Worm (Caenorhabditis elegans) whole organism, L1 larva: ENCODE measurements around the gene lgc-53.
A peak's percentile ranks its signal among the peaks of the same experiment; 100 is the strongest.

Experiments
- blmp-1 ChIP-seq: fragments of 150-350 bp; optimal IDR thresholded peaks from 2 replicates; lab custom pipeline; 2014; ENCODE audit warnings: missing biosample characterization, missing genetic modification characterization
- ceh-82 ChIP-seq, 3 experiments: fragments of 150-350 bp in 1 of 3; sonication (generic microtip) in 2 of 3; optimal IDR thresholded peaks; 2 replicates each; lab custom pipeline; 2014 to 2017; ENCODE audit warnings: missing biosample characterization in 3 of 3, missing genetic modification characterization in 3 of 3
- ceh-90 ChIP-seq: sonication (generic microtip); optimal IDR thresholded peaks from 2 replicates; lab custom pipeline; 2016; ENCODE audit warnings: missing genetic modification characterization, missing compliant biosample characterization
- ces-1 ChIP-seq: fragments of 150-350 bp; optimal IDR thresholded peaks from 2 replicates; lab custom pipeline; 2014; ENCODE audit warnings: missing biosample characterization, missing genetic modification reagents, missing genetic modification characterization
- dpl-1 ChIP-seq, 3 experiments: fragments of 150-350 bp in 2 of 3; sonication (generic microtip) in 1 of 3; optimal IDR thresholded peaks; 2 replicates each; lab custom pipeline; 2014 to 2017; ENCODE audit warnings: missing biosample characterization in 3 of 3, missing genetic modification characterization in 3 of 3, missing genetic modification reagents in 3 of 3
- dsc-1 ChIP-seq: sonication (generic microtip); optimal IDR thresholded peaks from 2 replicates; lab custom pipeline; 2016; ENCODE audit warnings: mild to moderate bottlenecking, missing genetic modification characterization, missing compliant biosample characterization
- efl-1 ChIP-seq, 4 experiments: fragments of 150-350 bp; optimal IDR thresholded peaks in 3 of 4; peaks in 1 of 4; 1 replicate in 1 of 4; 2 replicates in 3 of 4; lab custom pipeline; 2014; ENCODE audit warnings: missing biosample characterization in 2 of 4, missing genetic modification characterization in 2 of 4, missing genetic modification reagents in 2 of 4
- egl-13 ChIP-seq: sonication (generic microtip); optimal IDR thresholded peaks from 2 replicates; lab custom pipeline; 2016; ENCODE audit warnings: missing genotype, missing genetic modification reagents, missing genetic modification characterization, missing compliant biosample characterization
- fkh-4 ChIP-seq: sonication (generic microtip); optimal IDR thresholded peaks from 2 replicates; lab custom pipeline; 2016; ENCODE audit warnings: missing compliant biosample characterization, missing genetic modification characterization, borderline replicate concordance
- hlh-4 ChIP-seq: sonication (generic microtip); optimal IDR thresholded peaks from 2 replicates; lab custom pipeline; 2016; ENCODE audit warnings: mild to moderate bottlenecking, missing genetic modification characterization, missing compliant biosample characterization
- irx-1 ChIP-seq: sonication (generic microtip); optimal IDR thresholded peaks from 2 replicates; lab custom pipeline; 2016; ENCODE audit warnings: missing genetic modification characterization, missing compliant biosample characterization
- jun-1 ChIP-seq: fragments of 150-350 bp; optimal IDR thresholded peaks from 2 replicates; lab custom pipeline; 2014; ENCODE audit warnings: missing biosample characterization, missing genetic modification reagents, missing genetic modification characterization
- lin-14 ChIP-seq: fragments of 200-800 bp; sonication (Bioruptor generic); optimal IDR thresholded peaks from 2 replicates; lab custom pipeline; 2018; ENCODE audit warnings: mild to moderate bottlenecking, missing genetic modification characterization, moderate library complexity, missing compliant biosample characterization
- lin-35 ChIP-seq, 2 experiments: fragments of 150-350 bp; optimal IDR thresholded peaks; 2 replicates each; lab custom pipeline; 2014; ENCODE audit warnings: missing biosample characterization in 2 of 2, missing genetic modification characterization in 2 of 2, missing genetic modification reagents in 2 of 2
- lsy-2 ChIP-seq, 2 experiments: fragments of 150-350 bp; optimal IDR thresholded peaks; 2 replicates each; lab custom pipeline; 2014; ENCODE audit warnings: missing biosample characterization in 2 of 2, missing genetic modification characterization in 2 of 2
- mab-9 ChIP-seq: fragments of 200-800 bp; sonication (Bioruptor generic); IDR thresholded peaks from 2 replicates; pipeline ENCODE4 v1.3.6; 2022; ENCODE audit warnings: missing genetic modification reagents, missing genetic modification characterization, missing compliant biosample characterization
- mdl-1 ChIP-seq, 2 experiments: fragments of 150-350 bp; optimal IDR thresholded peaks; 2 replicates each; lab custom pipeline; 2014 to 2017; ENCODE audit warnings: missing biosample characterization in 2 of 2, missing genetic modification characterization in 2 of 2, inconsistent platforms in 1 of 2
- mef-2 ChIP-seq: fragments of 150-350 bp; optimal IDR thresholded peaks from 2 replicates; lab custom pipeline; 2014; ENCODE audit warnings: missing biosample characterization, missing genetic modification characterization
- mep-1 ChIP-seq: fragments of 150-350 bp; optimal IDR thresholded peaks from 2 replicates; lab custom pipeline; 2014; ENCODE audit warnings: missing biosample characterization, missing genetic modification characterization
- nhr-11 ChIP-seq: fragments of 150-350 bp; optimal IDR thresholded peaks from 2 replicates; lab custom pipeline; 2014; ENCODE audit warnings: missing biosample characterization, missing genetic modification characterization
- nhr-19 ChIP-seq: fragments of 200-800 bp; sonication (Bioruptor generic); conservative IDR thresholded peaks from 2 replicates; pipeline ENCODE4 v1.3.6; 2022; ENCODE audit warnings: missing genetic modification characterization, missing compliant biosample characterization
- nhr-20 ChIP-seq: sonication (generic microtip); optimal IDR thresholded peaks from 2 replicates; lab custom pipeline; 2016; ENCODE audit warnings: mild to moderate bottlenecking, missing genetic modification characterization, missing compliant biosample characterization
- nhr-47 ChIP-seq: sonication (generic microtip); optimal IDR thresholded peaks from 2 replicates; lab custom pipeline; 2016; ENCODE audit warnings: mild to moderate bottlenecking, missing genetic modification characterization, moderate library complexity, missing compliant biosample characterization
- nhr-71 ChIP-seq: sonication (generic microtip); optimal IDR thresholded peaks from 2 replicates; lab custom pipeline; 2016; ENCODE audit warnings: mild to moderate bottlenecking, missing genetic modification characterization, moderate library complexity, missing compliant biosample characterization
- nhr-85 ChIP-seq: sonication (generic microtip); peaks from one replicate; lab custom pipeline; 2016; ENCODE audit warnings: missing genetic modification characterization, inconsistent platforms, missing compliant biosample characterization
- nhr-90 ChIP-seq: sonication (generic microtip); optimal IDR thresholded peaks from 2 replicates; lab custom pipeline; 2016; ENCODE audit warnings: mild to moderate bottlenecking, missing genetic modification characterization, missing compliant biosample characterization; ENCODE audit not compliant: poor library complexity
- pag-3 ChIP-seq: sonication (generic microtip); optimal IDR thresholded peaks from 2 replicates; lab custom pipeline; 2017; ENCODE audit warnings: missing genetic modification characterization, mild to moderate bottlenecking, missing compliant biosample characterization, antibody characterized with exemption, borderline replicate concordance; ENCODE audit not compliant: insufficient read depth
- pax-3 ChIP-seq: fragments of 200-800 bp; sonication (Bioruptor generic); optimal IDR thresholded peaks from 2 replicates; lab custom pipeline; 2018; ENCODE audit warnings: mild to moderate bottlenecking, missing genetic modification characterization, moderate library complexity, missing compliant biosample characterization
- rnt-1 ChIP-seq: sonication (generic microtip); optimal IDR thresholded peaks from 2 replicates; lab custom pipeline; 2016; ENCODE audit warnings: mild to moderate bottlenecking, missing genetic modification characterization, moderate library complexity, missing compliant biosample characterization
- skn-1 ChIP-seq: fragments of 150-350 bp; optimal IDR thresholded peaks from 2 replicates; lab custom pipeline; 2014; ENCODE audit warnings: missing biosample characterization, missing genetic modification characterization
- snpc-4 ChIP-seq: fragments of 150-350 bp; optimal IDR thresholded peaks from 2 replicates; lab custom pipeline; 2014; ENCODE audit warnings: missing biosample characterization, missing genetic modification characterization
- snu-23 ChIP-seq: sonication (generic microtip); optimal IDR thresholded peaks from 2 replicates; lab custom pipeline; 2016; ENCODE audit warnings: missing genetic modification characterization, missing compliant biosample characterization
- sptf-1 ChIP-seq: fragments of 150-350 bp; optimal IDR thresholded peaks from 2 replicates; lab custom pipeline; 2014; ENCODE audit warnings: missing biosample characterization, missing genetic modification characterization
- sup-37 ChIP-seq: fragments of 200-800 bp; sonication (Bioruptor generic); optimal IDR thresholded peaks from 2 replicates; lab custom pipeline; 2018; ENCODE audit warnings: mild to moderate bottlenecking, missing genetic modification characterization, missing compliant biosample characterization
- swsn-7 ChIP-seq: sonication (generic microtip); optimal IDR thresholded peaks from 2 replicates; lab custom pipeline; 2016; ENCODE audit warnings: missing genetic modification characterization, missing compliant biosample characterization
- tbx-2 ChIP-seq: sonication (generic microtip); optimal IDR thresholded peaks from 2 replicates; lab custom pipeline; 2016; ENCODE audit warnings: missing genetic modification characterization, missing compliant biosample characterization
- unc-130 ChIP-seq: fragments of 150-350 bp; optimal IDR thresholded peaks from 2 replicates; lab custom pipeline; 2017; ENCODE audit warnings: missing biosample characterization, missing genetic modification characterization, inconsistent platforms
- unc-30 ChIP-seq: sonication (generic microtip); optimal IDR thresholded peaks from 2 replicates; lab custom pipeline; 2017; ENCODE audit warnings: missing biosample characterization, missing genetic modification characterization
- unc-62 ChIP-seq: fragments of 150-350 bp; optimal IDR thresholded peaks from 2 replicates; lab custom pipeline; 2014; ENCODE audit warnings: missing biosample characterization, missing genetic modification reagents, missing genetic modification characterization
- unc-86 ChIP-seq: sonication (generic microtip); optimal IDR thresholded peaks from 2 replicates; lab custom pipeline; 2016; ENCODE audit warnings: missing genetic modification characterization, missing compliant biosample characterization
- unc-98 ChIP-seq: fragments of 200-800 bp; sonication (Bioruptor generic); IDR thresholded peaks from 2 replicates; pipeline ENCODE4 v1.3.6; 2022; ENCODE audit warnings: missing genetic modification characterization, missing compliant biosample characterization
- vab-15 ChIP-seq: sonication (generic microtip); optimal IDR thresholded peaks from 2 replicates; lab custom pipeline; 2017; ENCODE audit warnings: missing genotype, mild to moderate bottlenecking, missing genetic modification characterization, missing compliant biosample characterization
- xbp-1 ChIP-seq: sonication (generic microtip); optimal IDR thresholded peaks from 2 replicates; lab custom pipeline; 2016; ENCODE audit warnings: missing genetic modification characterization, missing compliant biosample characterization
- zip-4 ChIP-seq: fragments of 200-800 bp; sonication (Bioruptor generic); optimal IDR thresholded peaks from 2 replicates; lab custom pipeline; 2018; ENCODE audit warnings: mild to moderate bottlenecking, missing genetic modification characterization, moderate library complexity, missing compliant biosample characterization
- ztf-11 ChIP-seq, 2 experiments: sonication (generic microtip); optimal IDR thresholded peaks; 2 replicates each; lab custom pipeline; 2016 to 2017; ENCODE audit warnings: missing genetic modification characterization in 2 of 2, missing biosample characterization in 1 of 2, missing compliant biosample characterization in 1 of 2
- ztf-4 ChIP-seq: fragments of 150-350 bp; optimal IDR thresholded peaks from 2 replicates; lab custom pipeline; 2014; ENCODE audit warnings: missing biosample characterization, missing genetic modification characterization

Gene lgc-53

ce11 chrX:16704086-16704485 is 7.4 kb upstream of the lgc-53 start:
- TF ChIP-seq efl-1 (optimal IDR thresholded peaks at IDR 0.05; lab: Kevin White, UChicago) (peak; percentile 46 to 69), efl-1 (GFP tag; optimal IDR thresholded peaks at IDR 0.05 in 1 of 2; lab: Kevin White, UChicago) (no peak), nhr-20 (peak; percentile 55), mep-1 (peak; percentile 43), swsn-7 (tag; lab: Kevin White, UChicago) (peak; percentile 73), hlh-4 (tag; lab: Kevin White, UChicago) (no peak), unc-86 (tag; lab: Kevin White, UChicago) (no peak), ztf-4 (tag; lab: Kevin White, UChicago) (no peak), irx-1 (no peak), vab-15 (tag; lab: Kevin White, UChicago) (no peak), ceh-90 (no peak), mef-2 (tag; lab: Kevin White, UChicago) (no peak), rnt-1 (tag; lab: Kevin White, UChicago) (peak; percentile 56), nhr-90 (tag; lab: Kevin White, UChicago) (peak; percentile 25), nhr-11 (tag; lab: Kevin White, UChicago) (no peak), nhr-47 (tag; lab: Kevin White, UChicago) (peak; percentile 56), lsy-2 (tag; optimal IDR thresholded peaks at IDR 0.05; lab: Kevin White, UChicago) (peak in 1 of 2 experiments; percentile 41), unc-62 (no peak), fkh-4 (no peak), blmp-1 (tag; lab: Kevin White, UChicago) (no peak), nhr-19 (peak; percentile 31), mdl-1 (tag; optimal IDR thresholded peaks at IDR 0.05; lab: Kevin White, UChicago) (peak in 1 of 2 experiments; percentile 36), dpl-1 (GFP tag; optimal IDR thresholded peaks at IDR 0.05; lab: Kevin White, UChicago) (peak in 1 of 3 experiments; percentile 18), xbp-1 (tag; lab: Kevin White, UChicago) (peak; percentile 32), nhr-85 (tag; lab: Kevin White, UChicago) (peak; percentile 32), snu-23 (GFP tag; lab: Kevin White, UChicago) (peak; percentile 67), unc-98 (no peak), pag-3 (tag; lab: Kevin White, UChicago) (no peak), unc-130 (tag; lab: Kevin White, UChicago) (no peak), zip-4 (GFP tag; lab: Kevin White, UChicago) (peak; percentile 9), egl-13 (tag; lab: Kevin White, UChicago) (no peak), jun-1 (tag; lab: Kevin White, UChicago) (peak; percentile 21), lin-35 (GFP tag; optimal IDR thresholded peaks at IDR 0.05; lab: Kevin White, UChicago) (peak; percentile 26 to 28), lin-14 (GFP tag; lab: Kevin White, UChicago) (peak; percentile 80), sup-37 (no peak), dsc-1 (tag; lab: Kevin White, UChicago) (no peak), sptf-1 (tag; lab: Kevin White, UChicago) (no peak), unc-30 (tag; lab: Kevin White, UChicago) (no peak), ces-1 (GFP tag; lab: Kevin White, UChicago) (no peak), pax-3 (tag; lab: Kevin White, UChicago) (no peak), nhr-71 (tag; lab: Kevin White, UChicago) (peak; percentile 68), skn-1 (tag; lab: Kevin White, UChicago) (peak; percentile 46), ztf-11 (tag; optimal IDR thresholded peaks at IDR 0.05; lab: Kevin White, UChicago) (no peak), snpc-4 (tag; lab: Kevin White, UChicago) (peak; percentile 5), tbx-2 (peak; percentile 51), mab-9 (GFP tag; lab: Robert Waterston, UW) (no peak), ceh-82 (tag; optimal IDR thresholded peaks at IDR 0.05; lab: Kevin White, UChicago) (peak; percentile 30 to 47 (median 42))
